Fruit fly (Drosophila melanogaster) whole organism, pupa: ENCODE data around the gene CG4768.

Experiments used
- CG10348 ChIP-seq: fragments of 200-800 bp; sonication (Bioruptor generic); IDR thresholded peaks from 2 replicates; pipeline ENCODE4 v1.3.6; 2022; ENCODE audit warnings: missing biosample characterization, missing genetic modification characterization
- CG12605 ChIP-seq: fragments of 200-800 bp; sonication (Bioruptor generic); IDR thresholded peaks from 2 replicates; pipeline ENCODE4 v1.3.6; 2022; ENCODE audit warnings: missing biosample characterization, missing genetic modification characterization
- CG13204 ChIP-seq: fragments of 200-800 bp; sonication (Bioruptor generic); optimal IDR thresholded peaks from 2 replicates; lab custom pipeline; 2018; ENCODE audit warnings: missing biosample characterization, mild to moderate bottlenecking, missing genetic modification characterization, moderate library complexity
- CG14655 ChIP-seq: fragments of 200-800 bp; sonication (Bioruptor generic); optimal IDR thresholded peaks from 3 replicates; lab custom pipeline; 2017; ENCODE audit warnings: mild to moderate bottlenecking, missing biosample characterization, missing genetic modification reagents, missing genetic modification characterization
- CG15710 ChIP-seq: fragments of 200-800 bp; sonication (Bioruptor generic); optimal IDR thresholded peaks from 2 replicates; lab custom pipeline; 2018; ENCODE audit warnings: missing biosample characterization, mild to moderate bottlenecking, missing genetic modification characterization, moderate library complexity
- CG17806 ChIP-seq: fragments of 200-800 bp; sonication (Bioruptor generic); optimal IDR thresholded peaks from 2 replicates; lab custom pipeline; 2018; ENCODE audit warnings: missing biosample characterization, mild to moderate bottlenecking, missing genetic modification characterization, moderate library complexity
- CG32121 ChIP-seq: fragments of 200-800 bp; sonication (Bioruptor generic); IDR thresholded peaks from 2 replicates; pipeline ENCODE4 v1.3.6; 2022; ENCODE audit warnings: missing biosample characterization, missing genetic modification characterization
- CG34367 ChIP-seq: fragments of 200-800 bp; sonication (Bioruptor generic); optimal IDR thresholded peaks from 2 replicates; lab custom pipeline; 2018; ENCODE audit warnings: missing biosample characterization, mild to moderate bottlenecking, missing genetic modification characterization
- CG4496 ChIP-seq: fragments of 200-800 bp; sonication (Bioruptor generic); IDR thresholded peaks from 3 replicates; pipeline ENCODE4 v1.3.6; 2022; ENCODE audit warnings: missing biosample characterization, missing genetic modification characterization
- CG8159 ChIP-seq: fragments of 200-800 bp; sonication (Bioruptor generic); optimal IDR thresholded peaks from 3 replicates; lab custom pipeline; 2018; ENCODE audit warnings: missing biosample characterization, mild to moderate bottlenecking, missing genetic modification characterization, moderate library complexity
- CG8301 ChIP-seq: fragments of 200-800 bp; sonication (Bioruptor generic); optimal IDR thresholded peaks from 2 replicates; lab custom pipeline; 2018; ENCODE audit warnings: missing biosample characterization, mild to moderate bottlenecking, missing genetic modification characterization
- CG9948 ChIP-seq: fragments of 200-800 bp; sonication (Bioruptor generic); optimal IDR thresholded peaks from 2 replicates; lab custom pipeline; 2018; ENCODE audit warnings: missing biosample characterization, mild to moderate bottlenecking, missing genetic modification characterization, moderate library complexity
- D1 ChIP-seq: fragments of 200-800 bp; sonication (Bioruptor generic); optimal IDR thresholded peaks from 2 replicates; lab custom pipeline; 2018; ENCODE audit warnings: missing biosample characterization, mild to moderate bottlenecking, missing genetic modification characterization, moderate library complexity
- EcR ChIP-seq: fragments of 200-800 bp; sonication (Bioruptor generic); optimal IDR thresholded peaks from 3 replicates; lab custom pipeline; 2019; ENCODE audit warnings: missing biosample characterization, missing genetic modification characterization, mild to moderate bottlenecking, moderate library complexity, missing genetic modification reagents
- Ets98B ChIP-seq: fragments of 200-800 bp; sonication (Bioruptor generic); IDR thresholded peaks from 2 replicates; pipeline ENCODE4 v1.3.6; 2022; ENCODE audit warnings: missing biosample characterization, missing genetic modification characterization
- Pif1A ChIP-seq: fragments of 200-800 bp; sonication (Bioruptor generic); optimal IDR thresholded peaks from 3 replicates; lab custom pipeline; 2016; ENCODE audit warnings: missing biosample characterization, missing genetic modification characterization
- Pif1B ChIP-seq: fragments of 200-800 bp; sonication (Bioruptor generic); optimal IDR thresholded peaks from 3 replicates; lab custom pipeline; 2016; ENCODE audit warnings: missing biosample characterization, missing genetic modification characterization
- Snoo ChIP-seq: fragments of 200-800 bp; sonication (Bioruptor generic); optimal IDR thresholded peaks from 3 replicates; lab custom pipeline; 2017; ENCODE audit warnings: missing biosample characterization, mild to moderate bottlenecking, missing genetic modification characterization, inconsistent platforms
- fd96Ca ChIP-seq: fragments of 200-800 bp; sonication (Bioruptor generic); IDR thresholded peaks from 3 replicates; pipeline ENCODE4 v1.3.6; 2022; ENCODE audit warnings: missing biosample characterization, missing genetic modification characterization
- gl ChIP-seq: fragments of 200-800 bp; sonication (Bioruptor generic); optimal IDR thresholded peaks from 2 replicates; lab custom pipeline; 2018; ENCODE audit warnings: missing biosample characterization, mild to moderate bottlenecking, missing genetic modification characterization
- rn ChIP-seq: fragments of 200-800 bp; sonication (Bioruptor generic); IDR thresholded peaks from 2 replicates; pipeline ENCODE4 v1.3.6; 2022; ENCODE audit warnings: missing biosample characterization, missing genetic modification characterization

Gene CG4768

dm6 chrX:16786860-16787415 is 5.0 kb upstream of the CG4768 start, which contains the start of the genes CG9609 and Sap30:
Gene CG9609 (minus strand): TSS chrX:16787008.
Gene Sap30 (plus strand): TSS chrX:16787283.
- no peak for TF ChIP-seq EcR
- no peak for TF ChIP-seq CG9948 (tag; lab: Kevin White, UChicago)
- TF ChIP-seq D1 (tag; lab: Kevin White, UChicago) = no peak
- TF ChIP-seq CG10348 (GFP tag; lab: Robert Waterston, UW) = no peak

dm6 chrX:16787416-16787900 is 4.5 kb upstream of the CG4768 start:
- peak; percentile 28; the same call in 2 of the 3 replicates for TF ChIP-seq CG4496 (GFP tag; lab: Robert Waterston, UW)
- TF ChIP-seq Ets98B (GFP tag; lab: Robert Waterston, UW) = 0 out of 2 replicates have a peak, but pooled peaks have one; percentile 5
- TF ChIP-seq CG15710 = no peak
- TF ChIP-seq CG8301 (tag; lab: Kevin White, UChicago) = no peak
- no peak for TF ChIP-seq Snoo (tag; lab: Kevin White, UChicago)
- TF ChIP-seq CG12605 (GFP tag; lab: Robert Waterston, UW) = 0 out of 2 replicates have a peak, but pooled peaks have one; percentile 11
- TF ChIP-seq CG10348 (GFP tag; lab: Robert Waterston, UW) = no peak
- no peak for TF ChIP-seq gl (tag; lab: Kevin White, UChicago)
- no peak for TF ChIP-seq CG13204 (GFP tag; lab: Kevin White, UChicago)

- no peak for TF ChIP-seq CG15710
- no peak for TF ChIP-seq CG13204 (GFP tag; lab: Kevin White, UChicago)
- no peak for TF ChIP-seq CG8301 (tag; lab: Kevin White, UChicago)
- no peak for TF ChIP-seq CG17806 (tag; lab: Kevin White, UChicago)
- no peak for TF ChIP-seq CG8159 (tag; lab: Kevin White, UChicago)
- no peak for TF ChIP-seq EcR
- no peak for TF ChIP-seq CG14655 (GFP tag; lab: Kevin White, UChicago)
- TF ChIP-seq CG32121 (GFP tag; lab: Robert Waterston, UW) = no peak
- TF ChIP-seq CG9948 (tag; lab: Kevin White, UChicago) = no peak
- no peak for TF ChIP-seq Pif1B (GFP tag; lab: Kevin White, UChicago)
- TF ChIP-seq CG34367 (tag; lab: Kevin White, UChicago) = no peak
- no peak for TF ChIP-seq Snoo (tag; lab: Kevin White, UChicago)
- no peak for TF ChIP-seq D1 (tag; lab: Kevin White, UChicago)
- no peak for TF ChIP-seq CG10348 (GFP tag; lab: Robert Waterston, UW)
- TF ChIP-seq rn (GFP tag; lab: Robert Waterston, UW) = no peak
- no peak for TF ChIP-seq gl (tag; lab: Kevin White, UChicago)
- TF ChIP-seq CG12605 (GFP tag; lab: Robert Waterston, UW) = no peak
Measured at dm6 chrX:16791058-16791457, 861 bp upstream of the CG4768 start, which contains the start of gene Rrp45. Gene Rrp45 (minus strand): TSS chrX:16791266.

dm6 chrX:16793129-16793748 is 1.3 kb downstream of the CG4768 start:
- TF ChIP-seq Pif1A (GFP tag; lab: Kevin White, UChicago) (no peak), CG13204 (GFP tag; lab: Kevin White, UChicago) (no peak), CG32121 (GFP tag; lab: Robert Waterston, UW) (no peak), Pif1B (GFP tag; lab: Kevin White, UChicago) (no peak), CG12605 (GFP tag; lab: Robert Waterston, UW) (no peak), CG14655 (GFP tag; lab: Kevin White, UChicago) (no peak), Snoo (tag; lab: Kevin White, UChicago) (no peak), fd96Ca (GFP tag; lab: Robert Waterston, UW) (no peak), CG9948 (tag; lab: Kevin White, UChicago) (no peak), D1 (tag; lab: Kevin White, UChicago) (no peak), CG10348 (GFP tag; lab: Robert Waterston, UW) (no peak), CG15710 (no peak)

dm6 chrX:16798166-16798565 is 6.2 kb downstream of the CG4768 start:
- TF ChIP-seq CG14655 (GFP tag; lab: Kevin White, UChicago) (no peak), CG15710 (no peak), CG17806 (tag; lab: Kevin White, UChicago) (no peak), CG8159 (tag; lab: Kevin White, UChicago) (no peak)

- no peak for TF ChIP-seq CG13204 (GFP tag; lab: Kevin White, UChicago)
- no peak for TF ChIP-seq rn (GFP tag; lab: Robert Waterston, UW)
- TF ChIP-seq Snoo (tag; lab: Kevin White, UChicago) = no peak
- no peak for TF ChIP-seq Ets98B (GFP tag; lab: Robert Waterston, UW)
- no peak for TF ChIP-seq fd96Ca (GFP tag; lab: Robert Waterston, UW)
- no peak; the same call in 1 of the 2 replicates for TF ChIP-seq CG32121 (GFP tag; lab: Robert Waterston, UW)
- no peak for TF ChIP-seq EcR
- peak; percentile 8 for TF ChIP-seq CG8159 (tag; lab: Kevin White, UChicago)
Measured at dm6 chrX:16799914-16800313, 8.0 kb downstream of the CG4768 start.
